Fruit fly (Drosophila melanogaster) whole organism, embryonic: ENCODE measurements around the gene Taf2.

Experiments
- Adf1 ChIP-seq: fragments of 200-800 bp; sonication (Bioruptor generic); IDR thresholded peaks from 2 replicates; pipeline ENCODE4 v1.3.6; 2022; ENCODE audit warnings: missing biosample characterization, missing genetic modification characterization
- Atf-2 ChIP-seq: fragments of 200-800 bp; sonication (Bioruptor generic); optimal IDR thresholded peaks from 2 replicates; lab custom pipeline; 2016; ENCODE audit warnings: missing biosample characterization, missing genetic modification characterization
- BEAF-32 ChIP-seq: fragments of 200-800 bp; sonication (Bioruptor generic); optimal IDR thresholded peaks from 3 replicates; lab custom pipeline; 2017; ENCODE audit warnings: missing biosample characterization, missing genetic modification characterization, mild to moderate bottlenecking, moderate library complexity, missing genetic modification reagents
- BtbVII ChIP-seq: fragments of 200-800 bp; sonication (Bioruptor generic); optimal IDR thresholded peaks from 3 replicates; lab custom pipeline; 2017; ENCODE audit warnings: missing biosample characterization, mild to moderate bottlenecking, missing genetic modification characterization
- CG1024 ChIP-seq: fragments of 200-800 bp; sonication (Bioruptor generic); IDR thresholded peaks from 2 replicates; pipeline ENCODE4 v1.3.6; 2022; ENCODE audit warnings: missing biosample characterization, missing genetic modification characterization
- CG10979 ChIP-seq: fragments of 200-800 bp; sonication (Bioruptor generic); optimal IDR thresholded peaks from 2 replicates; lab custom pipeline; 2018; ENCODE audit warnings: missing biosample characterization, mild to moderate bottlenecking, missing genetic modification characterization, moderate library complexity
- CG13287 ChIP-seq: fragments of 200-800 bp; sonication (Bioruptor generic); IDR thresholded peaks from 2 replicates; pipeline ENCODE4 v1.3.6; 2022; ENCODE audit warnings: missing biosample characterization, missing genetic modification characterization; ENCODE audit not compliant: partially characterized antibody
- CG14965 ChIP-seq: fragments of 200-800 bp; sonication (Bioruptor generic); optimal IDR thresholded peaks from 2 replicates; lab custom pipeline; 2016; ENCODE audit warnings: missing biosample characterization, missing genetic modification characterization, borderline replicate concordance
- CG15479 ChIP-seq: fragments of 200-800 bp; sonication (Bioruptor generic); optimal IDR thresholded peaks from 3 replicates; lab custom pipeline; 2019; ENCODE audit warnings: missing biosample characterization, mild to moderate bottlenecking, missing genetic modification characterization, moderate library complexity
- CG15696 ChIP-seq: fragments of 200-800 bp; sonication (Bioruptor generic); optimal IDR thresholded peaks from 2 replicates; lab custom pipeline; 2019; ENCODE audit warnings: missing biosample characterization, mild to moderate bottlenecking, missing genetic modification characterization, moderate library complexity
- CG16779 ChIP-seq: fragments of 200-800 bp; sonication (Bioruptor generic); IDR thresholded peaks from 2 replicates; pipeline ENCODE4 v1.3.6; 2022; ENCODE audit warnings: missing biosample characterization, missing genetic modification characterization
- CG16815 ChIP-seq: fragments of 200-800 bp; sonication (Bioruptor generic); optimal IDR thresholded peaks from 3 replicates; lab custom pipeline; 2017; ENCODE audit warnings: missing biosample characterization, mild to moderate bottlenecking, missing genetic modification characterization
- CG17186 ChIP-seq: fragments of 200-800 bp; sonication (Bioruptor generic); optimal IDR thresholded peaks from 3 replicates; lab custom pipeline; 2017; ENCODE audit warnings: missing biosample characterization, missing genetic modification reagents, missing genetic modification characterization
- CG17359 ChIP-seq: fragments of 200-800 bp; sonication (Bioruptor generic); optimal IDR thresholded peaks from 3 replicates; lab custom pipeline; 2018; ENCODE audit warnings: missing biosample characterization, mild to moderate bottlenecking, missing genetic modification characterization, moderate library complexity
- CG17829 ChIP-seq: fragments of 200-800 bp; optimal IDR thresholded peaks from 2 replicates; lab custom pipeline; 2019; ENCODE audit warnings: missing biosample characterization, mild to moderate bottlenecking, missing genetic modification characterization, moderate library complexity
- CG2712 ChIP-seq: fragments of 200-800 bp; optimal IDR thresholded peaks from 3 replicates; lab custom pipeline; 2019; ENCODE audit warnings: missing biosample characterization, mild to moderate bottlenecking, missing genetic modification characterization, moderate library complexity
- CG30403 ChIP-seq: fragments of 200-800 bp; sonication (Bioruptor generic); optimal IDR thresholded peaks from 3 replicates; lab custom pipeline; 2016; ENCODE audit warnings: missing biosample characterization, missing genetic modification characterization
- CG33557 ChIP-seq: fragments of 200-800 bp; sonication (Bioruptor generic); optimal IDR thresholded peaks from 2 replicates; lab custom pipeline; 2019; ENCODE audit warnings: missing biosample characterization, mild to moderate bottlenecking, missing genetic modification characterization, moderate library complexity
- CG3838 ChIP-seq: fragments of 200-800 bp; sonication (Bioruptor generic); optimal IDR thresholded peaks from 3 replicates; lab custom pipeline; 2016; ENCODE audit warnings: missing biosample characterization, missing genetic modification characterization
- CG4854 ChIP-seq: fragments of 200-800 bp; sonication (Bioruptor generic); optimal IDR thresholded peaks from 2 replicates; lab custom pipeline; 2016; ENCODE audit warnings: missing biosample characterization, missing genetic modification characterization, inconsistent platforms
- CG6765 ChIP-seq: fragments of 200-800 bp; sonication (Bioruptor generic); optimal IDR thresholded peaks from 3 replicates; lab custom pipeline; 2017; ENCODE audit warnings: missing biosample characterization, mild to moderate bottlenecking, missing genetic modification characterization
- CG8924 ChIP-seq: fragments of 200-800 bp; optimal IDR thresholded peaks from 3 replicates; lab custom pipeline; 2019; ENCODE audit warnings: missing biosample characterization, mild to moderate bottlenecking, missing genetic modification characterization, moderate library complexity
- Deaf1 ChIP-seq: fragments of 200-800 bp; optimal IDR thresholded peaks from 3 replicates; lab custom pipeline; 2019; ENCODE audit warnings: missing biosample characterization, mild to moderate bottlenecking, missing genetic modification characterization, moderate library complexity
- Dek ChIP-seq: fragments of 200-800 bp; sonication (Bioruptor generic); optimal IDR thresholded peaks from 3 replicates; lab custom pipeline; 2019; ENCODE audit warnings: missing biosample characterization, mild to moderate bottlenecking, missing genetic modification characterization, moderate library complexity
- Dfd ChIP-seq, 2 experiments: fragments of >200 bp; optimal IDR thresholded peaks; 2 replicates each; lab custom pipeline; 2017; ENCODE audit warnings: missing biosample characterization in 2 of 2, missing genetic modification characterization in 2 of 2
- Dp ChIP-seq: fragments of 200-800 bp; sonication (Bioruptor generic); optimal IDR thresholded peaks from 2 replicates; lab custom pipeline; 2018; ENCODE audit warnings: missing biosample characterization, mild to moderate bottlenecking, missing genetic modification characterization, moderate library complexity
- Fer3 ChIP-seq: fragments of 200-800 bp; sonication (Bioruptor generic); optimal IDR thresholded peaks from 2 replicates; lab custom pipeline; 2018; ENCODE audit warnings: missing biosample characterization, mild to moderate bottlenecking, missing genetic modification characterization, moderate library complexity
- HLH3B ChIP-seq: fragments of 200-800 bp; sonication (Bioruptor generic); IDR thresholded peaks from 2 replicates; pipeline ENCODE4 v1.3.6; 2022; ENCODE audit warnings: missing biosample characterization, missing genetic modification characterization
- Hand ChIP-seq: fragments of 200-800 bp; sonication (Bioruptor generic); optimal IDR thresholded peaks from 2 replicates; lab custom pipeline; 2017; ENCODE audit warnings: mild to moderate bottlenecking, missing biosample characterization, missing genetic modification reagents, missing genetic modification characterization
- Lhr ChIP-seq: fragments of 200-800 bp; sonication (Bioruptor generic); optimal IDR thresholded peaks from 3 replicates; lab custom pipeline; 2017; ENCODE audit warnings: mild to moderate bottlenecking, missing biosample characterization, missing genetic modification reagents, missing genetic modification characterization
- Lim3 ChIP-seq: fragments of 200-800 bp; sonication (Bioruptor generic); IDR thresholded peaks from 2 replicates; pipeline ENCODE4 v1.3.6; 2022; ENCODE audit warnings: missing biosample characterization, missing genetic modification characterization
- Med ChIP-seq: fragments of 200-800 bp; sonication (Bioruptor generic); peaks from one replicate; lab custom pipeline; 2016; ENCODE audit warnings: missing biosample characterization, missing genetic modification characterization, mild to moderate bottlenecking, inconsistent platforms, moderate library complexity
- Poxn ChIP-seq: fragments of 200-800 bp; sonication (Bioruptor generic); IDR thresholded peaks from 2 replicates; pipeline ENCODE4 v1.3.6; 2022; ENCODE audit warnings: missing biosample characterization, missing genetic modification characterization
- Scr ChIP-seq: fragments of 200-800 bp; sonication (Bioruptor generic); IDR thresholded peaks from 2 replicates; pipeline ENCODE4 v1.3.6; 2022; ENCODE audit warnings: missing biosample characterization, missing genetic modification characterization; ENCODE audit not compliant: partially characterized antibody
- Tbp ChIP-seq: fragments of >200 bp; optimal IDR thresholded peaks from 2 replicates; lab custom pipeline; 2018; ENCODE audit warnings: missing biosample characterization, missing genetic modification characterization
- ab ChIP-seq: fragments of 200-800 bp; sonication (Bioruptor generic); optimal IDR thresholded peaks from 2 replicates; lab custom pipeline; 2016; ENCODE audit warnings: missing biosample characterization, missing genetic modification characterization
- ap ChIP-seq: fragments of 200-800 bp; sonication (Bioruptor generic); IDR thresholded peaks from 2 replicates; pipeline ENCODE4 v1.3.6; 2022; ENCODE audit warnings: missing biosample characterization, missing genetic modification characterization
- bowl ChIP-seq: fragments of 200-800 bp; sonication (Bioruptor generic); IDR thresholded peaks from 2 replicates; pipeline ENCODE4 v1.3.6; 2022; ENCODE audit warnings: missing biosample characterization, missing genetic modification characterization
- danr ChIP-seq: fragments of 200-800 bp; sonication (Bioruptor generic); IDR thresholded peaks from 2 replicates; pipeline ENCODE4 v1.3.6; 2022; ENCODE audit warnings: missing biosample characterization, missing genetic modification characterization
- emc ChIP-seq: fragments of 200-800 bp; sonication (Bioruptor generic); optimal IDR thresholded peaks from 2 replicates; lab custom pipeline; 2016; ENCODE audit warnings: missing biosample characterization, missing genetic modification characterization
- ftz-f1 ChIP-seq: fragments of 200-800 bp; sonication (Bioruptor generic); optimal IDR thresholded peaks from 2 replicates; lab custom pipeline; 2016; ENCODE audit warnings: missing biosample characterization, missing genetic modification characterization
- lbe ChIP-seq: fragments of 200-800 bp; sonication (Bioruptor generic); optimal IDR thresholded peaks from 2 replicates; lab custom pipeline; 2016; ENCODE audit warnings: missing biosample characterization, mild to moderate bottlenecking, missing genetic modification characterization
- mirr ChIP-seq: fragments of 200-800 bp; sonication (Bioruptor generic); optimal IDR thresholded peaks from 3 replicates; lab custom pipeline; 2018; ENCODE audit warnings: missing biosample characterization, mild to moderate bottlenecking, missing genetic modification characterization
- pros ChIP-seq: fragments of 200-800 bp; sonication (Bioruptor generic); optimal IDR thresholded peaks from 3 replicates; lab custom pipeline; 2019; ENCODE audit warnings: missing biosample characterization, mild to moderate bottlenecking, missing genetic modification characterization, moderate library complexity
- rib ChIP-seq: fragments of 200-800 bp; sonication (Bioruptor generic); IDR thresholded peaks from 2 replicates; pipeline ENCODE4 v1.3.6; 2022; ENCODE audit warnings: missing biosample characterization, missing genetic modification characterization
- seq ChIP-seq: fragments of 200-800 bp; sonication (Bioruptor generic); IDR thresholded peaks from 2 replicates; pipeline ENCODE4 v1.3.6; 2022; ENCODE audit warnings: missing biosample characterization, missing genetic modification characterization
- slp2 ChIP-seq: fragments of 200-800 bp; sonication (Bioruptor generic); optimal IDR thresholded peaks from 2 replicates; lab custom pipeline; 2016; ENCODE audit warnings: missing biosample characterization, missing genetic modification characterization
- tx ChIP-seq: fragments of 200-800 bp; sonication (Bioruptor generic); optimal IDR thresholded peaks from 2 replicates; lab custom pipeline; 2016; ENCODE audit warnings: missing biosample characterization, missing genetic modification characterization
- vfl ChIP-seq: fragments of 200-800 bp; sonication (Bioruptor generic); optimal IDR thresholded peaks from 2 replicates; lab custom pipeline; 2016; ENCODE audit warnings: missing biosample characterization, missing genetic modification characterization
- vvl ChIP-seq: fragments of 200-800 bp; sonication (Bioruptor generic); IDR thresholded peaks from 2 replicates; pipeline ENCODE4 v1.3.6; 2022; ENCODE audit warnings: missing biosample characterization, missing genetic modification characterization
- wor ChIP-seq: fragments of 200-800 bp; sonication (Bioruptor generic); IDR thresholded peaks from 2 replicates; pipeline ENCODE4 v1.3.6; 2022; ENCODE audit warnings: missing biosample characterization, missing genetic modification characterization

The Taf2 gene

DNA sequence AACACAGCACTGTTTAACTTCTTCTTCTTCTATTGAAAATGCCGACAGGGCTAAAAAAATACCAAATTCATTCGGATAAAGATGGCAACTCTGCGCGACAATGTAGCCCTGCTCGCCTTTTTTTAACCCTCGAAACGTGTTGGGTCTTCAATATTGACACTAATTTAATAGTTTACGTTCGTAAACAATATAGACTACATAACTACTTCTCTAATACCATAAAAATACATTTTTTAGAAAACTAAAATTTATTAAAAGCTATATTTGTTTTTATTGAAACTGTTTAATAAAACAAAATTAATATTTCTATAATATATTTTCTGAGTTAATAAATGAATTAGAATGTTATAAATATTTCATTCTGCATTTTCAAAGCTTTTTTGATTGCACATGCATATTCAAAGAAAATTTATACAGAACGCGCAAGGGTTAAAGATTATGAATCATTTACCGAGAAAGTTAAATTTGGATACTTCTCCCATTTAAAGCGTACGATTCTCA, at the start of gene Taf2, which contains the start of gene CalpB (continued):
- TF ChIP-seq Dp (GFP tag; lab: Kevin White, UChicago) (peak; percentile 21), Fer3 (tag; lab: Kevin White, UChicago) (peak; percentile 87), Deaf1 (tag; lab: Kevin White, UChicago) (peak; percentile 82), ab (no peak), ap (peak; percentile 53), CG4854 (no peak), CG16815 (peak; percentile 70), danr (GFP tag; lab: Robert Waterston, UW) (peak; percentile 59; the same call in 1 of the 2 replicates), rib (GFP tag; lab: Robert Waterston, UW) (no peak), Tbp (GFP tag; lab: Kevin White, UChicago) (no peak), wor (peak; percentile 67), CG2712 (tag; lab: Kevin White, UChicago) (peak; percentile 94), CG17186 (no peak), lbe (no peak), CG15479 (no peak), bowl (no peak), Hand (GFP tag; lab: Kevin White, UChicago) (peak; percentile 31), vfl (GFP tag; lab: Kevin White, UChicago) (no peak), CG13287 (peak; percentile 29), CG17829 (tag; lab: Kevin White, UChicago) (peak; percentile 94), slp2 (peak; percentile 42), emc (peak; percentile 2), Lim3 (no peak), Med (GFP tag; lab: Kevin White, UChicago) (peak; percentile 84), CG16779 (0 out of 2 replicates have a peak, but pooled peaks have one; percentile 21), CG17359 (tag; lab: Kevin White, UChicago) (peak; percentile 87), pros (GFP tag; lab: Kevin White, UChicago) (no peak), Poxn (GFP tag; lab: Robert Waterston, UW) (no peak), CG10979 (tag; lab: Kevin White, UChicago) (peak; percentile 94), BtbVII (no peak), CG1024 (GFP tag; lab: Robert Waterston, UW) (peak; percentile 72; the same call in 1 of the 2 replicates), CG3838 (GFP tag; lab: Kevin White, UChicago) (peak; percentile 34), HLH3B (GFP tag; lab: Robert Waterston, UW) (peak; percentile 82), CG30403 (GFP tag; lab: Kevin White, UChicago) (peak; percentile 92), Dfd (GFP tag; optimal IDR thresholded peaks at IDR 0.05; lab: Kevin White, UChicago) (no peak), seq (GFP tag; lab: Robert Waterston, UW) (peak; percentile 56; the same call in 1 of the 2 replicates), mirr (GFP tag; lab: Kevin White, UChicago) (no peak), CG8924 (tag; lab: Kevin White, UChicago) (peak; percentile 96), Adf1 (GFP tag; lab: Robert Waterston, UW) (no peak), Dek (tag; lab: Kevin White, UChicago) (peak; percentile 90), tx (GFP tag; lab: Kevin White, UChicago) (peak; percentile 5), Lhr (GFP tag; lab: Kevin White, UChicago) (peak; percentile 29), vvl (GFP tag; lab: Robert Waterston, UW) (peak; percentile 87), CG15696 (tag; lab: Kevin White, UChicago) (peak; percentile 82), CG14965 (no peak), ftz-f1 (no peak), BEAF-32 (peak; percentile 34), Atf-2 (GFP tag; lab: Kevin White, UChicago) (no peak), Scr (GFP tag; lab: Robert Waterston, UW) (0 out of 2 replicates have a peak, but pooled peaks have one; percentile 9), CG33557 (GFP tag; lab: Kevin White, UChicago) (peak; percentile 81), CG6765 (peak; percentile 81)
